Worm (Caenorhabditis elegans) whole organism, young adult: Measurements from ENCODE around the gene R13A1.5.

ENCODE experiments used
- B0019.2 ChIP-seq: fragments of 200-800 bp; sonication (Bioruptor generic); conservative IDR thresholded peaks from 2 replicates; pipeline ENCODE4 v1.3.6; 2022; ENCODE audit warnings: missing genetic modification reagents, missing genetic modification characterization, missing compliant biosample characterization
- C06A6.2 ChIP-seq: fragments of 200-800 bp; sonication (Bioruptor generic); conservative IDR thresholded peaks from 2 replicates; pipeline ENCODE4 v1.3.6; 2022; ENCODE audit warnings: missing genetic modification characterization, missing compliant biosample characterization
- C17E4.6 ChIP-seq: fragments of 200-800 bp; sonication (Bioruptor generic); IDR thresholded peaks from 2 replicates; pipeline ENCODE4 v1.3.6; 2022; ENCODE audit warnings: missing genetic modification reagents, missing genetic modification characterization, missing compliant biosample characterization
- D2030.7 ChIP-seq: fragments of 200-800 bp; sonication (Bioruptor generic); IDR thresholded peaks from 2 replicates; pipeline ENCODE4 v1.3.6; 2022; ENCODE audit warnings: missing genetic modification reagents, missing genetic modification characterization, missing compliant biosample characterization
- F10E7.11 ChIP-seq: sonication (generic microtip); optimal IDR thresholded peaks from 2 replicates; lab custom pipeline; 2017; ENCODE audit warnings: mild to moderate bottlenecking, missing genetic modification characterization, moderate library complexity, missing compliant biosample characterization
- F23B12.7 ChIP-seq: sonication (generic microtip); optimal IDR thresholded peaks from 2 replicates; lab custom pipeline; 2017; ENCODE audit warnings: missing genetic modification characterization, mild to moderate bottlenecking, missing compliant biosample characterization, antibody characterized with exemption, moderate library complexity; ENCODE audit not compliant: insufficient read depth
- F33H1.4 ChIP-seq: fragments of 200-800 bp; sonication (Bioruptor generic); IDR thresholded peaks from 2 replicates; pipeline ENCODE4 v1.3.6; 2022; ENCODE audit warnings: missing genetic modification reagents, missing genetic modification characterization, missing compliant biosample characterization
- F52B5.7 ChIP-seq: sonication (generic microtip); optimal IDR thresholded peaks from 2 replicates; lab custom pipeline; 2016; ENCODE audit warnings: mild to moderate bottlenecking, missing genetic modification characterization, missing compliant biosample characterization
- K11D2.4 ChIP-seq: fragments of 200-800 bp; sonication (Bioruptor generic); IDR thresholded peaks from 2 replicates; pipeline ENCODE4 v1.3.6; 2022; ENCODE audit warnings: missing genetic modification reagents, missing genetic modification characterization, missing compliant biosample characterization
- K12H6.12 ChIP-seq: fragments of 200-800 bp; sonication (Bioruptor generic); optimal IDR thresholded peaks from 2 replicates; lab custom pipeline; 2018; ENCODE audit warnings: mild to moderate bottlenecking, missing genetic modification characterization, missing compliant biosample characterization
- T26A5.8 ChIP-seq: sonication (generic microtip); optimal IDR thresholded peaks from 2 replicates; lab custom pipeline; 2016; ENCODE audit warnings: missing genetic modification characterization, missing compliant biosample characterization
- Y67H2A.10 ChIP-seq: fragments of 200-800 bp; sonication (Bioruptor generic); conservative IDR thresholded peaks from 2 replicates; pipeline ENCODE4 v1.3.6; 2022; ENCODE audit warnings: missing genetic modification reagents, missing genetic modification characterization, missing compliant biosample characterization
- aptf-3 ChIP-seq: fragments of 200-800 bp; sonication (Bioruptor generic); IDR thresholded peaks from 2 replicates; pipeline ENCODE4 v1.3.6; 2022; ENCODE audit warnings: missing genetic modification characterization, missing compliant biosample characterization
- atf-7 ChIP-seq: sonication (generic microtip); optimal IDR thresholded peaks from 2 replicates; lab custom pipeline; 2017; ENCODE audit warnings: mild to moderate bottlenecking, missing genetic modification characterization, missing compliant biosample characterization
- athp-1 ChIP-seq: sonication (generic microtip); optimal IDR thresholded peaks from 2 replicates; lab custom pipeline; 2017; ENCODE audit warnings: mild to moderate bottlenecking, missing genetic modification characterization, missing compliant biosample characterization
- attf-5 ChIP-seq: fragments of 200-800 bp; sonication (Bioruptor generic); optimal IDR thresholded peaks from 2 replicates; lab custom pipeline; 2018; ENCODE audit warnings: mild to moderate bottlenecking, missing genetic modification characterization, missing compliant biosample characterization
- cebp-1 ChIP-seq, 2 experiments: fragments of 200-800 bp in 1 of 2; sonication (Bioruptor generic) in 1 of 2; sonication (generic microtip) in 1 of 2; IDR thresholded peaks in 1 of 2; optimal IDR thresholded peaks in 1 of 2; 2 replicates each; pipeline versions ENCODE4 v1.3.6 to Lab custom; 2017 to 2022; ENCODE audit warnings: missing compliant biosample characterization in 2 of 2, missing genetic modification characterization in 2 of 2, mild to moderate bottlenecking in 1 of 2, missing genetic modification reagents in 1 of 2, moderate library complexity in 1 of 2
- ceh-58 ChIP-seq: fragments of 200-800 bp; sonication (Bioruptor generic); IDR thresholded peaks from 2 replicates; pipeline ENCODE4 v1.3.6; 2022; ENCODE audit warnings: missing genetic modification characterization, missing compliant biosample characterization
- ceh-79 ChIP-seq: sonication (generic microtip); optimal IDR thresholded peaks from 2 replicates; lab custom pipeline; 2017; ENCODE audit warnings: mild to moderate bottlenecking, missing genetic modification characterization, missing compliant biosample characterization
- chd-7 ChIP-seq: sonication (generic microtip); optimal IDR thresholded peaks from 2 replicates; lab custom pipeline; 2016; ENCODE audit warnings: mild to moderate bottlenecking, missing genetic modification characterization, moderate library complexity, missing compliant biosample characterization
- die-1 ChIP-seq: sonication (generic microtip); optimal IDR thresholded peaks from 2 replicates; lab custom pipeline; 2016; ENCODE audit warnings: missing genotype, mild to moderate bottlenecking, missing genetic modification characterization, missing compliant biosample characterization
- egl-18 ChIP-seq: fragments of 200-800 bp; sonication (Bioruptor generic); IDR thresholded peaks from 2 replicates; pipeline ENCODE4 v1.3.6; 2022; ENCODE audit warnings: missing genetic modification reagents, missing genetic modification characterization, missing compliant biosample characterization
- egl-44 ChIP-seq: fragments of 200-800 bp; sonication (Bioruptor generic); IDR thresholded peaks from 2 replicates; pipeline ENCODE4 v1.3.6; 2022; ENCODE audit warnings: missing genetic modification reagents, missing genetic modification characterization, missing compliant biosample characterization
- him-1 ChIP-seq: sonication (generic microtip); optimal IDR thresholded peaks from 2 replicates; lab custom pipeline; 2016; ENCODE audit warnings: missing genotype, missing genetic modification reagents, missing genetic modification characterization, missing compliant biosample characterization
- hmg-1.2 ChIP-seq: fragments of 200-800 bp; sonication (Bioruptor generic); IDR thresholded peaks from 2 replicates; pipeline ENCODE4 v1.3.6; 2022; ENCODE audit warnings: missing genetic modification reagents, missing genetic modification characterization, missing compliant biosample characterization
- hsf-1 ChIP-seq: fragments of 200-800 bp; sonication (Bioruptor generic); IDR thresholded peaks from 2 replicates; pipeline ENCODE4 v1.3.6; 2022; ENCODE audit warnings: missing genetic modification reagents, missing genetic modification characterization, missing compliant biosample characterization
- let-526 ChIP-seq: fragments of 200-800 bp; sonication (Bioruptor generic); IDR thresholded peaks from 2 replicates; pipeline ENCODE4 v1.3.6; 2022; ENCODE audit warnings: missing genetic modification reagents, missing genetic modification characterization, missing compliant biosample characterization
- madf-3 ChIP-seq: fragments of 200-800 bp; sonication (Bioruptor generic); IDR thresholded peaks from 2 replicates; pipeline ENCODE4 v1.3.6; 2022; ENCODE audit warnings: missing genetic modification reagents, missing genetic modification characterization, missing compliant biosample characterization
- mxl-1 ChIP-seq: sonication (generic microtip); optimal IDR thresholded peaks from 2 replicates; lab custom pipeline; 2016; ENCODE audit warnings: missing genetic modification characterization, missing compliant biosample characterization
- nfyb-1 ChIP-seq: fragments of 200-800 bp; sonication (Bioruptor generic); IDR thresholded peaks from 2 replicates; pipeline ENCODE4 v1.3.6; 2022; ENCODE audit warnings: missing genetic modification reagents, missing genetic modification characterization, missing compliant biosample characterization
- nhr-120 ChIP-seq: fragments of 200-800 bp; sonication (Bioruptor generic); IDR thresholded peaks from 2 replicates; pipeline ENCODE4 v1.3.6; 2022; ENCODE audit warnings: missing genetic modification characterization, missing compliant biosample characterization
- nhr-179 ChIP-seq: sonication (generic microtip); optimal IDR thresholded peaks from 2 replicates; lab custom pipeline; 2016; ENCODE audit warnings: mild to moderate bottlenecking, missing genetic modification characterization, missing compliant biosample characterization
- repo-1 ChIP-seq: sonication (generic microtip); optimal IDR thresholded peaks from 2 replicates; lab custom pipeline; 2017; ENCODE audit warnings: mild to moderate bottlenecking, missing genetic modification characterization, missing compliant biosample characterization
- sdz-38 ChIP-seq: sonication (generic microtip); optimal IDR thresholded peaks from 2 replicates; lab custom pipeline; 2016; ENCODE audit warnings: missing genotype, missing genetic modification characterization, missing compliant biosample characterization
- snpc-1.3 ChIP-seq: sonication (generic microtip); optimal IDR thresholded peaks from 2 replicates; lab custom pipeline; 2017; ENCODE audit warnings: missing genetic modification characterization, mild to moderate bottlenecking, missing compliant biosample characterization, antibody characterized with exemption, moderate library complexity, missing genotype, missing genetic modification reagents; ENCODE audit not compliant: insufficient read depth
- snpc-4 ChIP-seq, 5 experiments: fragments of 150-350 bp in 1 of 5; sonication (generic microtip) in 4 of 5; optimal IDR thresholded peaks; 2 replicates each; lab custom pipeline; 2014 to 2018; ENCODE audit warnings: missing genetic modification characterization in 5 of 5, missing biosample characterization in 3 of 5, antibody characterized with exemption in 2 of 5, mild to moderate bottlenecking in 2 of 5, missing compliant biosample characterization in 2 of 5, missing genotype in 2 of 5, moderate library complexity in 2 of 5, missing genetic modification reagents in 1 of 5
- sptf-2 ChIP-seq: fragments of 200-800 bp; sonication (Bioruptor generic); optimal IDR thresholded peaks from 2 replicates; lab custom pipeline; 2018; ENCODE audit warnings: mild to moderate bottlenecking, missing genetic modification characterization, missing compliant biosample characterization
- tbp1 ChIP-seq: fragments of 200-800 bp; sonication (Bioruptor generic); optimal IDR thresholded peaks from 2 replicates; lab custom pipeline; 2018; ENCODE audit warnings: mild to moderate bottlenecking, missing genetic modification characterization, missing compliant biosample characterization
- tlf-1 ChIP-seq: fragments of 200-800 bp; sonication (Bioruptor generic); optimal IDR thresholded peaks from 2 replicates; lab custom pipeline; 2018; ENCODE audit warnings: mild to moderate bottlenecking, missing genetic modification characterization, missing compliant biosample characterization
- xnd-1 ChIP-seq: sonication (generic microtip); optimal IDR thresholded peaks from 2 replicates; lab custom pipeline; 2016; ENCODE audit warnings: missing genotype, missing genetic modification reagents, missing genetic modification characterization, missing compliant biosample characterization
- zfh-2 ChIP-seq: fragments of 200-800 bp; sonication (Bioruptor generic); conservative IDR thresholded peaks from 2 replicates; pipeline ENCODE4 v1.3.6; 2022; ENCODE audit warnings: missing genetic modification reagents, missing genetic modification characterization, missing compliant biosample characterization
- ztf-22 ChIP-seq: fragments of 200-800 bp; sonication (Bioruptor generic); optimal IDR thresholded peaks from 2 replicates; lab custom pipeline; 2018; ENCODE audit warnings: mild to moderate bottlenecking, missing genetic modification characterization, moderate library complexity, missing compliant biosample characterization

Gene R13A1.5

DNA sequence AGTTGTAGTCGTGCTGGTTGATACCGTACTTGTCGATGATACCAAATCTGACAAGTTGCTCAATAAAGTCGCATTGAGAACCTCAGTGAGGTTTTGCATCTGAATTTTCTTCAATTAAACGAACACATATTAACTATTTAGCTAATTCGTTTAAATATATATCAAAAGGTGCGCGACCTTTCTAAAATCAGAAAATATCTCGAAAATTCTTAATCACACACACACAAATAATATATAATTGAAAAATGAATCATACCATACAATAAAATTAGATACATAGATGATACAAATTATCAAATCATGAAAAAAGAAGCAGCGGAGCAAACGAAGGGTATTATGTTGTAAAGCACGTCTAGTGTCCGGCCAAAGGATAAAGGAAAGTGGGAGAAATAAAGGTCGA is 36.6 kb upstream of the R13A1.5 start, which contains the start of gene D2024.5:
D2024.5 (minus strand) TSS at position 101 of the 400 bp plus-strand sequence.
- TF ChIP-seq K12H6.12 (tag; lab: Kevin White, UChicago) = no peak
- TF ChIP-seq nhr-120 (GFP tag; lab: Robert Waterston, UW) = no peak
- TF ChIP-seq xnd-1 (tag; lab: Kevin White, UChicago) = no peak
- no peak for TF ChIP-seq snpc-4 (GFP tag; optimal IDR thresholded peaks at IDR 0.05; lab: Kevin White, UChicago)
- TF ChIP-seq snpc-4 (tag; optimal IDR thresholded peaks at IDR 0.05; lab: Kevin White, UChicago) = no peak
- TF ChIP-seq D2030.7 = no peak
- no peak for TF ChIP-seq zfh-2 (GFP tag; lab: Robert Waterston, UW)
- TF ChIP-seq Y67H2A.10 (GFP tag; lab: Robert Waterston, UW) = no peak
- TF ChIP-seq egl-44 (GFP tag; lab: Robert Waterston, UW) = no peak
- no peak for TF ChIP-seq ceh-58 (GFP tag; lab: Robert Waterston, UW)
- no peak for TF ChIP-seq hsf-1 (GFP tag; lab: Robert Waterston, UW)
- no peak for TF ChIP-seq F33H1.4 (GFP tag; lab: Robert Waterston, UW)
- no peak for TF ChIP-seq egl-18
- no peak for TF ChIP-seq F23B12.7
- TF ChIP-seq chd-7 (tag; lab: Kevin White, UChicago) = no peak
- TF ChIP-seq madf-3 = no peak
- no peak for TF ChIP-seq atf-7 (tag; lab: Kevin White, UChicago)
- TF ChIP-seq mxl-1 (tag; lab: Kevin White, UChicago) = no peak
- no peak for TF ChIP-seq K11D2.4
- TF ChIP-seq C06A6.2 (GFP tag; lab: Robert Waterston, UW) = no peak

DNA sequence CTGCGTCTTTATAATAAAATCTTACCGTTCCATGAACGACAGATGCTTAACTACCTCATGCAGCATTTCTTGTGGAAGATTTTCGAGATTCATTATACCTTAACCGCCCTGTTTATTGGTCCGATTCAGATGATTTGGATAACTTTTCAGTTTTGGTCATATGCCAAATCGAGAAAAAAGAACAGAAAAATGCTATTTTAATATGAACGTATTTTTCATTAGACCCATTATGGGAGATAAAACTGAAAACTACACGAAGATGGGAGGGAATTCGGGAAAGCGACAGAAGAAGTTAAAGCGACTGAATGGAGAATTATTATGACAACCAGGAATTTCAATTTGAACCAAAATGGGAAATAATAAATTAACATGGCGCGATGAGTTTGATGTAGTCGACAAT is 35.4 kb upstream of the R13A1.5 start, which contains the start of gene R13A1.10:
R13A1.10 (minus strand) TSS at position 101 of the 400 bp plus-strand sequence.
- TF ChIP-seq C17E4.6 (no peak), hmg-1.2 (GFP tag; lab: Robert Waterston, UW) (no peak), aptf-3 (no peak), tlf-1 (GFP tag; lab: Kevin White, UChicago) (no peak), egl-18 (no peak), him-1 (tag; lab: Kevin White, UChicago) (no peak), C06A6.2 (GFP tag; lab: Robert Waterston, UW) (no peak), snpc-1.3 (tag; lab: Kevin White, UChicago) (no peak), B0019.2 (GFP tag; lab: Robert Waterston, UW) (no peak), Y67H2A.10 (GFP tag; lab: Robert Waterston, UW) (no peak), attf-5 (no peak), let-526 (GFP tag; lab: Robert Waterston, UW) (no peak), nfyb-1 (GFP tag; lab: Robert Waterston, UW) (no peak), T26A5.8 (tag; lab: Kevin White, UChicago) (no peak)

DNA sequence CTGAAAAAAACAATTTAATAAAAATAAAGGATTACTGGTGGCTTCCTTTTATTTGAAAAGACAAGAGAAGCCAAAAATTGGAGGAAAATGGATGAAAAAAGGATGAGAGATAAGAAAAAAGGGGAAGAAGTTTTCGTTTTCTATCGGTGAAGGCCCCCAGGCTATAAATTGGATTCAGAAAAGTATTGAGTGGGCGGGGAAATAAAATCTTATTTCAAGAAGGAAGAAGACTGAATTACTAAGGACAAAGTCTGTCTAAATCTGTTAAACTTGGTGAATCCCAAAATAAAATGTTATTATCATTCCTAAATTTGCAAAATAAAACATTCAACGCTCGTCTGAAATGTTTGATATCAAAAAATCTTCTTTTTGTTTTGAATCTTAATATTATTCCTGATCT is 30.4 kb upstream of the R13A1.5 start:
- no peak for TF ChIP-seq tlf-1 (GFP tag; lab: Kevin White, UChicago)
- TF ChIP-seq him-1 (tag; lab: Kevin White, UChicago) = no peak
- no peak for TF ChIP-seq cebp-1 (GFP tag; IDR thresholded peaks at IDR 0.05; lab: Robert Waterston, UW)
- no peak for TF ChIP-seq cebp-1 (tag; optimal IDR thresholded peaks at IDR 0.05; lab: Kevin White, UChicago)
- no peak for TF ChIP-seq sdz-38

DNA sequence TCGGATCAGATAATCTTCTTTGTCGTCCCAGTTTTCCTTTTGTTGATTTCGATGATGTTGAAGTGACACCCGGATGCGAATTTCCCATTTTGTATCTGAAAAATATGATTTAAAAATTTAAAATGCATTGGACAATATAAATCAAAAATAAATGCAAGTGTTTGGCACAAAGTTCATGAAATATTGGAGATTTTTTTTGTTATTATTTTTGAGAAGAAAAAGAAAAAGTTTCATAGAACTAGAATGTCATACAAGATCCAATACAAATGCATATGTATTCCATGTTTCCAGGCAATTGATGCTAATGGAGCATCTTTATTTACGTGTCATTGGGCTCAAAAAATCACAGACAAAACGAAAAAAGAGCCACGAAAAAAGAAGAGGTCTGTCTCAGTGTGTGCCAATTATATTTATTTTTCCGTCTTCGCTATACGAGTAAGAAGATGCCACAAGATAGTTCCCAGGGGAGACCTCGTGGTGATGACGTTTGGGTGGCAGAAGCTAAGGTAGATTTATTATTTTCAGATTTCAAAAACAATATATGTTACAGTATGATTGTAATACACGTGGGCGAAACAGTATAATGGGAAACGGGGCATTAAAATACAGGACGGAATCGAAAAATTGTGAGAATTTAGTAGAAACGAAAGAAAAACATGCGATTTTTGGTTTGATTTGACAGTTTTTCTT is 27.9 kb upstream of the R13A1.5 start, which contains the start of the genes glb-23 and R13A1.1:
glb-23 (minus strand) TSS at position 101 of the 690 bp plus-strand sequence.
R13A1.1 (plus strand) TSS at position 640 of the 690 bp plus-strand sequence.
- no peak for TF ChIP-seq F52B5.7 (tag; lab: Kevin White, UChicago)
- no peak for TF ChIP-seq repo-1 (tag; lab: Kevin White, UChicago)
- TF ChIP-seq zfh-2 (GFP tag; lab: Robert Waterston, UW) = no peak
- TF ChIP-seq ztf-22 = no peak
- TF ChIP-seq madf-3 = no peak
- no peak for TF ChIP-seq let-526 (GFP tag; lab: Robert Waterston, UW)
- TF ChIP-seq snpc-1.3 (tag; lab: Kevin White, UChicago) = no peak
- no peak for TF ChIP-seq die-1
- TF ChIP-seq tbp1 = no peak
- no peak for TF ChIP-seq F10E7.11
- no peak for TF ChIP-seq ceh-79 (tag; lab: Kevin White, UChicago)
- no peak for TF ChIP-seq atf-7 (tag; lab: Kevin White, UChicago)
- TF ChIP-seq athp-1 = no peak
- no peak for TF ChIP-seq sptf-2
- TF ChIP-seq nhr-179 (tag; lab: Kevin White, UChicago) = no peak
